Worm (Caenorhabditis elegans): ENCODE measurements around the gene F52H2.1.

DNA sequence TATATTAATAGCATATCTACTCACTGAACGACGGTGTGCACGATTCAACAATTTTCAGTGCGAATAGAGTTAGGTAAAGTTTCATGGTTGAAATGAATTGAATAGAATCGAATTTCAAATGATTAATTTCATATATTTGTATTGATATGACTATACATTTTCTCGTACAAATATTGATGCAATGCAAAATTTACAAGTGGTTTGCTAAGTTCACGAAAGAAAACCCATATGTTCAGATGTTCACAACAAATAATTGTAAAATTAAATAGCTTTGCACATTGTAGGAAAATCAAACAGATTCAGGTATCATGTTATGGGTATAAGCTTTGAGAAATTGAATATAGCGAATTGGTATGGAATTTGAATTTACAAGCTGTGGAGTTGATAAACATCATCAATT, 12.8 kb downstream of the F52H2.1 start, which contains the start of gene H01M10.2:
- TF ChIP-seq F26F4.8 (GFP tag; conservative IDR thresholded peaks at IDR 0.05) (no peak), madf-5 (GFP tag; IDR thresholded peaks at IDR 0.05) (no peak), rbr-2 (tag; optimal IDR thresholded peaks at IDR 0.05) (no peak), ama-1 (optimal IDR thresholded peaks at IDR 0.05) (no peak), daf-8 (GFP tag; IDR thresholded peaks at IDR 0.05) (no peak), D1046.2 (GFP tag; IDR thresholded peaks at IDR 0.05) (no peak), nhr-237 (tag; optimal IDR thresholded peaks at IDR 0.05) (no peak), ztf-11 (tag; optimal IDR thresholded peaks at IDR 0.05) (no peak)
